Worm (Caenorhabditis elegans) whole organism, L4/young adult: Measurements from ENCODE around the gene K02F3.2.

Experiments used
- W03F9.2 ChIP-seq: fragments of 150-350 bp; optimal IDR thresholded peaks from 2 replicates; lab custom pipeline; 2014; ENCODE audit warnings: missing biosample characterization, missing genetic modification characterization
- dao-5 ChIP-seq: sonication (generic microtip); optimal IDR thresholded peaks from 2 replicates; lab custom pipeline; 2016; ENCODE audit warnings: missing genotype, missing genetic modification characterization, moderate library complexity, missing compliant biosample characterization

ce11 chrIII:819313-819712 lies 26.3 kb upstream of the K02F3.2 start:
- TF ChIP-seq W03F9.2 (no peak), dao-5 (tag; lab: Kevin White, UChicago) (no peak)
